Worm (Caenorhabditis elegans) whole organism, late embryonic: ENCODE results near the gene C05D12.2.

Source experiments
- C08G9.2 ChIP-seq: sonication (generic microtip); optimal IDR thresholded peaks from 2 replicates; lab custom pipeline; 2016; ENCODE audit warnings: mild to moderate bottlenecking, missing genetic modification characterization, moderate library complexity, missing compliant biosample characterization
- F13H6.1 ChIP-seq: sonication (generic microtip); optimal IDR thresholded peaks from 2 replicates; lab custom pipeline; 2016; ENCODE audit warnings: missing genetic modification characterization, missing compliant biosample characterization
- K02D7.2 ChIP-seq: sonication (generic microtip); optimal IDR thresholded peaks from 2 replicates; lab custom pipeline; 2017; ENCODE audit warnings: mild to moderate bottlenecking, missing genetic modification characterization, missing compliant biosample characterization
- K09A11.1 ChIP-seq: sonication (generic microtip); optimal IDR thresholded peaks from 2 replicates; lab custom pipeline; 2017; ENCODE audit warnings: antibody characterized with exemption, mild to moderate bottlenecking, missing genetic modification characterization, missing compliant biosample characterization; ENCODE audit not compliant: insufficient read depth
- ama-1 ChIP-seq: fragments of 150-350 bp; optimal IDR thresholded peaks from 2 replicates; lab custom pipeline; 2014
- ceh-14 ChIP-seq: sonication (generic microtip); optimal IDR thresholded peaks from 2 replicates; lab custom pipeline; 2016; ENCODE audit warnings: missing genotype, missing genetic modification characterization, missing compliant biosample characterization
- ceh-19 ChIP-seq: fragments of 200-800 bp; sonication (Bioruptor generic); optimal IDR thresholded peaks from 2 replicates; lab custom pipeline; 2018; ENCODE audit warnings: mild to moderate bottlenecking, missing genetic modification characterization, missing compliant biosample characterization
- ceh-2 ChIP-seq: sonication (generic microtip); optimal IDR thresholded peaks from 2 replicates; lab custom pipeline; 2016; ENCODE audit warnings: missing genotype, missing genetic modification characterization, missing compliant biosample characterization
- ceh-24 ChIP-seq: sonication (generic microtip); optimal IDR thresholded peaks from 2 replicates; lab custom pipeline; 2016; ENCODE audit warnings: mild to moderate bottlenecking, missing genetic modification characterization, missing compliant biosample characterization
- ceh-31 ChIP-seq: sonication (generic microtip); optimal IDR thresholded peaks from 2 replicates; lab custom pipeline; 2016; ENCODE audit warnings: missing genetic modification characterization, missing compliant biosample characterization
- ceh-48 ChIP-seq: sonication (generic microtip); optimal IDR thresholded peaks from 2 replicates; lab custom pipeline; 2016; ENCODE audit warnings: missing genetic modification characterization, inconsistent platforms, missing compliant biosample characterization
- ceh-6 ChIP-seq: fragments of 200-800 bp; sonication (Bioruptor generic); optimal IDR thresholded peaks from 2 replicates; lab custom pipeline; 2018; ENCODE audit warnings: mild to moderate bottlenecking, missing genetic modification characterization, missing compliant biosample characterization
- dmd-4 ChIP-seq: sonication (generic microtip); optimal IDR thresholded peaks from 2 replicates; lab custom pipeline; 2016; ENCODE audit warnings: borderline replicate concordance, missing genetic modification characterization, missing compliant biosample characterization
- elt-4 ChIP-seq: sonication (generic microtip); optimal IDR thresholded peaks from 2 replicates; lab custom pipeline; 2016; ENCODE audit warnings: missing genetic modification characterization, missing compliant biosample characterization
- ets-4 ChIP-seq: sonication (generic microtip); optimal IDR thresholded peaks from 2 replicates; lab custom pipeline; 2016; ENCODE audit warnings: missing genetic modification characterization, missing compliant biosample characterization
- fkh-6 ChIP-seq: sonication (generic microtip); optimal IDR thresholded peaks from 2 replicates; lab custom pipeline; 2016; ENCODE audit warnings: missing genetic modification characterization, missing compliant biosample characterization
- hlh-13 ChIP-seq: fragments of 200-800 bp; sonication (Bioruptor generic); optimal IDR thresholded peaks from 2 replicates; lab custom pipeline; 2018; ENCODE audit warnings: mild to moderate bottlenecking, missing genetic modification characterization, missing compliant biosample characterization
- hlh-6 ChIP-seq: sonication (generic microtip); optimal IDR thresholded peaks from 2 replicates; lab custom pipeline; 2016; ENCODE audit warnings: missing genotype, missing genetic modification characterization, missing compliant biosample characterization
- hlh-8 ChIP-seq: sonication (generic microtip); optimal IDR thresholded peaks from 2 replicates; lab custom pipeline; 2016; ENCODE audit warnings: missing genotype, missing genetic modification characterization, missing compliant biosample characterization
- lim-6 ChIP-seq: sonication (generic microtip); optimal IDR thresholded peaks from 2 replicates; lab custom pipeline; 2016; ENCODE audit warnings: missing genetic modification characterization, missing compliant biosample characterization
- lin-11 ChIP-seq: fragments of 200-800 bp; sonication (Bioruptor generic); optimal IDR thresholded peaks from 2 replicates; lab custom pipeline; 2018; ENCODE audit warnings: mild to moderate bottlenecking, missing genetic modification characterization, missing compliant biosample characterization
- mec-3 ChIP-seq: sonication (generic microtip); optimal IDR thresholded peaks from 2 replicates; lab custom pipeline; 2016; ENCODE audit warnings: borderline replicate concordance, missing genetic modification characterization, missing compliant biosample characterization
- nhr-11 ChIP-seq: fragments of 150-350 bp; optimal IDR thresholded peaks from 2 replicates; lab custom pipeline; 2014; ENCODE audit warnings: missing biosample characterization, missing genetic modification characterization
- odd-2 ChIP-seq: sonication (generic microtip); optimal IDR thresholded peaks from 2 replicates; lab custom pipeline; 2017; ENCODE audit warnings: antibody characterized with exemption, mild to moderate bottlenecking, missing genetic modification characterization, missing compliant biosample characterization
- pag-3 ChIP-seq: sonication (generic microtip); optimal IDR thresholded peaks from 2 replicates; lab custom pipeline; 2016; ENCODE audit warnings: missing compliant biosample characterization, missing genetic modification characterization, borderline replicate concordance
- pat-9 ChIP-seq: fragments of 200-800 bp; sonication (Bioruptor generic); optimal IDR thresholded peaks from 2 replicates; lab custom pipeline; 2018; ENCODE audit warnings: mild to moderate bottlenecking, missing genetic modification characterization, moderate library complexity, missing compliant biosample characterization
- pax-1 ChIP-seq: fragments of 150-350 bp; optimal IDR thresholded peaks from 2 replicates; lab custom pipeline; 2014; ENCODE audit warnings: missing biosample characterization, missing genetic modification characterization
- pha-2 ChIP-seq: sonication (generic microtip); optimal IDR thresholded peaks from 2 replicates; lab custom pipeline; 2017; ENCODE audit warnings: mild to moderate bottlenecking, missing genetic modification characterization, missing compliant biosample characterization
- pha-4 ChIP-seq: fragments of 150-350 bp; optimal IDR thresholded peaks from 2 replicates; lab custom pipeline; 2018; ENCODE audit warnings: missing biosample characterization, missing genetic modification reagents, missing genetic modification characterization
- pqm-1 ChIP-seq: sonication (generic microtip); optimal IDR thresholded peaks from 2 replicates; lab custom pipeline; 2016; ENCODE audit warnings: missing genetic modification characterization, missing compliant biosample characterization
- sdc-2 ChIP-seq: sonication (generic microtip); optimal IDR thresholded peaks from 2 replicates; lab custom pipeline; 2016; ENCODE audit warnings: missing genotype, missing genetic modification characterization, missing compliant biosample characterization
- sox-2 ChIP-seq: fragments of 200-800 bp; sonication (Bioruptor generic); IDR thresholded peaks from 2 replicates; pipeline ENCODE4 v1.3.6; 2022; ENCODE audit warnings: missing genetic modification reagents, missing genetic modification characterization, missing compliant biosample characterization
- sox-4 ChIP-seq: sonication (generic microtip); optimal IDR thresholded peaks from 2 replicates; lab custom pipeline; 2017; ENCODE audit warnings: mild to moderate bottlenecking, missing genetic modification characterization, inconsistent platforms, missing compliant biosample characterization
- ttx-3 ChIP-seq: sonication (generic microtip); optimal IDR thresholded peaks from 2 replicates; lab custom pipeline; 2016; ENCODE audit warnings: missing genetic modification reagents, missing genetic modification characterization, missing compliant biosample characterization
- unc-55 ChIP-seq: sonication (generic microtip); optimal IDR thresholded peaks from 2 replicates; lab custom pipeline; 2017; ENCODE audit warnings: missing biosample characterization, missing genetic modification reagents, missing genetic modification characterization
- unc-86 ChIP-seq: sonication (generic microtip); optimal IDR thresholded peaks from 2 replicates; lab custom pipeline; 2016; ENCODE audit warnings: missing genetic modification characterization, missing compliant biosample characterization

The C05D12.2 gene

ce11 chrII:11428599-11428998, 10.5 kb downstream of the C05D12.2 start:
- no peak for TF ChIP-seq ceh-24
- TF ChIP-seq elt-4 (tag; lab: Kevin White, UChicago) = no peak
- TF ChIP-seq ceh-14 (tag; lab: Kevin White, UChicago) = no peak

- no peak for TF ChIP-seq sdc-2
- TF ChIP-seq dmd-4 (tag; lab: Kevin White, UChicago) = no peak
- no peak for TF ChIP-seq ttx-3
- TF ChIP-seq K02D7.2 (tag; lab: Kevin White, UChicago) = no peak
- TF ChIP-seq pha-4 (tag; lab: Kevin White, UChicago) = no peak
- no peak for TF ChIP-seq unc-86 (tag; lab: Kevin White, UChicago)
- no peak for TF ChIP-seq nhr-11
- TF ChIP-seq pag-3 (tag; lab: Kevin White, UChicago) = no peak
- no peak for TF ChIP-seq ama-1
- no peak for TF ChIP-seq sox-4 (tag; lab: Kevin White, UChicago)
- TF ChIP-seq unc-55 (GFP tag; lab: Kevin White, UChicago) = no peak
- TF ChIP-seq pha-2 (tag; lab: Kevin White, UChicago) = no peak
- TF ChIP-seq lin-11 = no peak
- TF ChIP-seq pax-1 (tag; lab: Kevin White, UChicago) = no peak
- TF ChIP-seq hlh-13 = no peak
- no peak for TF ChIP-seq pqm-1 (tag; lab: Kevin White, UChicago)
- no peak for TF ChIP-seq ceh-48
- TF ChIP-seq ceh-31 (tag; lab: Kevin White, UChicago) = no peak
Measured at ce11 chrII:11431584-11431983, 13.5 kb downstream of the C05D12.2 start, which contains the start of gene C05D12.4. Gene C05D12.4, plus strand, starts transcription at chrII:11431884.

- TF ChIP-seq C08G9.2 (tag; lab: Kevin White, UChicago) (no peak), mec-3 (no peak), K09A11.1 (tag; lab: Kevin White, UChicago) (no peak), ets-4 (tag; lab: Kevin White, UChicago) (no peak), hlh-6 (tag; lab: Kevin White, UChicago) (no peak), pax-1 (tag; lab: Kevin White, UChicago) (no peak), odd-2 (tag; lab: Kevin White, UChicago) (no peak)
- TF ChIP-seq, all 69 proteins: peak for 0
Measured at ce11 chrII:11433942-11434341, 15.8 kb downstream of the C05D12.2 start, which contains the start of gene C05D12.5. Gene C05D12.5, plus strand, starts transcription at chrII:11434242.

ce11 chrII:11438417-11438816, 20.3 kb downstream of the C05D12.2 start, which contains the start of gene vha-6:
Gene vha-6, minus strand, starts transcription at chrII:11438452.
- TF ChIP-seq ets-4 (tag; lab: Kevin White, UChicago) (no peak), hlh-8 (no peak), F13H6.1 (tag; lab: Kevin White, UChicago) (no peak), ceh-24 (no peak), ceh-2 (tag; lab: Kevin White, UChicago) (no peak), sox-2 (no peak), pat-9 (tag; lab: Kevin White, UChicago) (no peak), ceh-19 (GFP tag; lab: Kevin White, UChicago) (no peak), ttx-3 (no peak), ceh-14 (tag; lab: Kevin White, UChicago) (no peak), pha-2 (tag; lab: Kevin White, UChicago) (no peak), unc-55 (GFP tag; lab: Kevin White, UChicago) (no peak), ceh-6 (no peak), odd-2 (tag; lab: Kevin White, UChicago) (no peak), lim-6 (no peak), fkh-6 (tag; lab: Kevin White, UChicago) (no peak), hlh-13 (no peak)
